Fruit fly (Drosophila melanogaster) whole organism, prepupa: ENCODE measurements around the gene CG14400.
A peak's percentile ranks its signal among the peaks of the same experiment; 100 is the strongest.

ENCODE experiments used
- Blimp-1 ChIP-seq: fragments of 200-800 bp; sonication (Bioruptor generic); optimal IDR thresholded peaks from 3 replicates; lab custom pipeline; 2017; ENCODE audit warnings: missing biosample characterization, missing genetic modification characterization, mild to moderate bottlenecking, moderate library complexity, missing genetic modification reagents
- CG10631 ChIP-seq: fragments of 200-800 bp; sonication (Bioruptor generic); optimal IDR thresholded peaks from 2 replicates; lab custom pipeline; 2016; ENCODE audit warnings: missing biosample characterization, missing genetic modification characterization
- CG10669 ChIP-seq: fragments of 200-800 bp; sonication (Bioruptor generic); optimal IDR thresholded peaks from 3 replicates; lab custom pipeline; 2018; ENCODE audit warnings: missing biosample characterization, mild to moderate bottlenecking, missing genetic modification characterization, moderate library complexity
- CG11294 ChIP-seq: fragments of 200-800 bp; sonication (Bioruptor generic); IDR thresholded peaks from 2 replicates; pipeline ENCODE4 v1.3.6; 2022; ENCODE audit warnings: missing biosample characterization, missing genetic modification characterization
- CG11762 ChIP-seq: fragments of 200-800 bp; sonication (Bioruptor generic); optimal IDR thresholded peaks from 3 replicates; lab custom pipeline; 2016; ENCODE audit warnings: missing biosample characterization, missing genetic modification characterization; ENCODE audit not compliant: insufficient read depth
- CG15336 ChIP-seq: fragments of 200-800 bp; sonication (Bioruptor generic); IDR thresholded peaks from 2 replicates; pipeline ENCODE4 v1.3.6; 2022; ENCODE audit warnings: missing biosample characterization, missing genetic modification characterization
- CG1621 ChIP-seq: fragments of 200-800 bp; sonication (Bioruptor generic); optimal IDR thresholded peaks from 3 replicates; lab custom pipeline; 2018; ENCODE audit warnings: missing biosample characterization, mild to moderate bottlenecking, missing genetic modification characterization
- CG3032 ChIP-seq: fragments of 200-800 bp; optimal IDR thresholded peaks from 2 replicates; lab custom pipeline; 2019; ENCODE audit warnings: missing biosample characterization, mild to moderate bottlenecking, missing genetic modification characterization, moderate library complexity
- CG32006 ChIP-seq: fragments of 200-800 bp; sonication (Bioruptor generic); optimal IDR thresholded peaks from 3 replicates; lab custom pipeline; 2017; ENCODE audit warnings: missing biosample characterization, mild to moderate bottlenecking, missing genetic modification characterization
- CG34406 ChIP-seq: fragments of 200-800 bp; sonication (Bioruptor generic); optimal IDR thresholded peaks from 3 replicates; lab custom pipeline; 2016; ENCODE audit warnings: missing biosample characterization, missing genetic modification characterization
- CG3919 ChIP-seq: fragments of 200-800 bp; sonication (Bioruptor generic); optimal IDR thresholded peaks from 3 replicates; lab custom pipeline; 2016; ENCODE audit warnings: missing biosample characterization, missing genetic modification characterization
- CG6163 ChIP-seq: fragments of 200-800 bp; sonication (Bioruptor generic); IDR thresholded peaks from 3 replicates; pipeline ENCODE4 v1.3.6; 2022; ENCODE audit warnings: missing biosample characterization, missing genetic modification characterization
- CG6276 ChIP-seq: fragments of 200-800 bp; sonication (Bioruptor generic); optimal IDR thresholded peaks from 2 replicates; lab custom pipeline; 2017; ENCODE audit warnings: missing biosample characterization, mild to moderate bottlenecking, missing genetic modification characterization
- CG6808 ChIP-seq: fragments of 200-800 bp; sonication (Bioruptor generic); optimal IDR thresholded peaks from 3 replicates; lab custom pipeline; 2017; ENCODE audit warnings: missing biosample characterization, missing genetic modification characterization, mild to moderate bottlenecking, moderate library complexity, missing genetic modification reagents
- CG7368 ChIP-seq: fragments of 200-800 bp; sonication (Bioruptor generic); optimal IDR thresholded peaks from 3 replicates; lab custom pipeline; 2016; ENCODE audit warnings: missing biosample characterization, missing genetic modification characterization
- CG8119 ChIP-seq: fragments of 200-800 bp; sonication (Bioruptor generic); IDR thresholded peaks from 3 replicates; pipeline ENCODE4 v1.3.6; 2022; ENCODE audit warnings: missing biosample characterization, missing genetic modification characterization
- CG8319 ChIP-seq: fragments of 200-800 bp; sonication (Bioruptor generic); optimal IDR thresholded peaks from 3 replicates; lab custom pipeline; 2016; ENCODE audit warnings: missing biosample characterization, missing genetic modification characterization
- CG9139 ChIP-seq: fragments of 200-800 bp; sonication (Bioruptor generic); optimal IDR thresholded peaks from 3 replicates; lab custom pipeline; 2017; ENCODE audit warnings: missing biosample characterization, mild to moderate bottlenecking, missing genetic modification characterization
- Eip75B ChIP-seq: fragments of 200-800 bp; sonication (Bioruptor generic); optimal IDR thresholded peaks from 3 replicates; lab custom pipeline; 2016; ENCODE audit warnings: missing biosample characterization, missing genetic modification characterization
- Eip78C ChIP-seq: fragments of 200-800 bp; sonication (Bioruptor generic); peaks from one replicate; lab custom pipeline; 2016; ENCODE audit warnings: missing biosample characterization, missing genetic modification characterization
- Eip93F ChIP-seq: fragments of 200-800 bp; sonication (Bioruptor generic); optimal IDR thresholded peaks from 2 replicates; lab custom pipeline; 2016; ENCODE audit warnings: missing biosample characterization, mild to moderate bottlenecking, missing genetic modification characterization
- Ets21C ChIP-seq: fragments of 200-800 bp; sonication (Bioruptor generic); optimal IDR thresholded peaks from 3 replicates; lab custom pipeline; 2016; ENCODE audit warnings: missing biosample characterization, missing genetic modification characterization
- Gug ChIP-seq: fragments of 200-800 bp; sonication (Bioruptor generic); IDR thresholded peaks from 2 replicates; pipeline ENCODE4 v1.3.6; 2022; ENCODE audit warnings: missing biosample characterization, missing genetic modification characterization
- Hr38 ChIP-seq: sonication (Bioruptor generic); optimal IDR thresholded peaks from 2 replicates; lab custom pipeline; 2016; ENCODE audit warnings: missing biosample characterization, missing genetic modification characterization
- Hr39 ChIP-seq: fragments of 200-800 bp; sonication (Bioruptor generic); optimal IDR thresholded peaks from 2 replicates; lab custom pipeline; 2016; ENCODE audit warnings: missing biosample characterization, missing genetic modification characterization
- Hr4 ChIP-seq: fragments of 200-800 bp; sonication (Bioruptor generic); optimal IDR thresholded peaks from 3 replicates; lab custom pipeline; 2016; ENCODE audit warnings: missing biosample characterization, missing genetic modification characterization
- Met ChIP-seq: fragments of 200-800 bp; sonication (Bioruptor generic); optimal IDR thresholded peaks from 3 replicates; lab custom pipeline; 2016; ENCODE audit warnings: missing biosample characterization, missing genetic modification characterization
- OdsH ChIP-seq: fragments of 200-800 bp; sonication (Bioruptor generic); optimal IDR thresholded peaks from 3 replicates; lab custom pipeline; 2016; ENCODE audit warnings: missing biosample characterization, missing genetic modification characterization
- Smox ChIP-seq: fragments of 200-800 bp; sonication (Bioruptor generic); optimal IDR thresholded peaks from 3 replicates; lab custom pipeline; 2016; ENCODE audit warnings: missing biosample characterization, missing genetic modification characterization
- Sox102F ChIP-seq: fragments of 200-800 bp; sonication (Bioruptor generic); optimal IDR thresholded peaks from 2 replicates; lab custom pipeline; 2016; ENCODE audit warnings: missing biosample characterization, mild to moderate bottlenecking, missing genetic modification characterization
- Sox14 ChIP-seq: fragments of 200-800 bp; sonication (Bioruptor generic); optimal IDR thresholded peaks from 3 replicates; lab custom pipeline; 2016; ENCODE audit warnings: missing biosample characterization, missing genetic modification characterization
- Sox15 ChIP-seq: fragments of 200-800 bp; sonication (Bioruptor generic); optimal IDR thresholded peaks from 3 replicates; lab custom pipeline; 2016; ENCODE audit warnings: missing biosample characterization, missing genetic modification characterization
- achi ChIP-seq: fragments of 200-800 bp; sonication (Bioruptor generic); optimal IDR thresholded peaks from 3 replicates; lab custom pipeline; 2016; ENCODE audit warnings: missing biosample characterization, missing genetic modification characterization
- acj6 ChIP-seq: fragments of 200-800 bp; sonication (Bioruptor generic); optimal IDR thresholded peaks from 3 replicates; lab custom pipeline; 2016; ENCODE audit warnings: missing biosample characterization, missing genetic modification characterization
- eg ChIP-seq: fragments of 200-800 bp; sonication (Bioruptor generic); IDR thresholded peaks from 3 replicates; pipeline ENCODE4 v1.3.6; 2022; ENCODE audit warnings: missing biosample characterization, missing genetic modification characterization
- fd85E ChIP-seq: fragments of 200-800 bp; sonication (Bioruptor generic); optimal IDR thresholded peaks from 3 replicates; lab custom pipeline; 2016; ENCODE audit warnings: missing biosample characterization, missing genetic modification characterization
- net ChIP-seq: fragments of 200-800 bp; sonication (Bioruptor generic); optimal IDR thresholded peaks from 3 replicates; lab custom pipeline; 2016; ENCODE audit warnings: missing biosample characterization, missing genetic modification characterization
- pdm3 ChIP-seq: fragments of 200-800 bp; sonication (Bioruptor generic); optimal IDR thresholded peaks from 3 replicates; lab custom pipeline; 2016; ENCODE audit warnings: missing biosample characterization, missing genetic modification characterization
- salr ChIP-seq, 2 experiments: fragments of 200-800 bp; sonication (Bioruptor generic); optimal IDR thresholded peaks; 3 replicates each; lab custom pipeline; 2016 to 2018; ENCODE audit warnings: missing biosample characterization in 2 of 2, missing genetic modification characterization in 2 of 2, mild to moderate bottlenecking in 1 of 2
- spab ChIP-seq: fragments of 200-800 bp; sonication (Bioruptor generic); optimal IDR thresholded peaks from 2 replicates; lab custom pipeline; 2017; ENCODE audit warnings: missing biosample characterization, mild to moderate bottlenecking, missing genetic modification characterization, missing genetic modification reagents
- svp ChIP-seq: fragments of 200-800 bp; sonication (Bioruptor generic); peaks from one replicate; lab custom pipeline; 2016; ENCODE audit warnings: missing biosample characterization, missing genetic modification characterization
- topi ChIP-seq: fragments of 200-800 bp; sonication (Bioruptor generic); optimal IDR thresholded peaks from 3 replicates; lab custom pipeline; 2016; ENCODE audit warnings: missing biosample characterization, missing genetic modification characterization
- vri ChIP-seq: fragments of 200-800 bp; sonication (Bioruptor generic); optimal IDR thresholded peaks from 3 replicates; lab custom pipeline; 2016; ENCODE audit warnings: missing biosample characterization, mild to moderate bottlenecking, missing genetic modification characterization

Gene CG14400

dm6 chr2L:20823196-20824105 is 34.2 kb downstream of the CG14400 start (continued):
- TF ChIP-seq net (GFP tag; lab: Kevin White, UChicago) (no peak), Ets21C (no peak), OdsH (GFP tag; lab: Kevin White, UChicago) (no peak), salr (GFP tag; optimal IDR thresholded peaks at IDR 0.05; lab: Kevin White, UChicago) (peak in 1 of 2 experiments; percentile 18), Sox102F (GFP tag; lab: Kevin White, UChicago) (peak; percentile 54), CG11762 (GFP tag; lab: Kevin White, UChicago) (no peak), svp (GFP tag; lab: Kevin White, UChicago) (peak; percentile 93), CG6276 (GFP tag; lab: Kevin White, UChicago) (no peak), spab (peak; percentile 11), acj6 (GFP tag; lab: Kevin White, UChicago) (peak; percentile 22), Blimp-1 (GFP tag; lab: Kevin White, UChicago) (no peak), CG7368 (no peak), CG6808 (GFP tag; lab: Kevin White, UChicago) (peak; percentile 99)

- TF ChIP-seq Blimp-1 (GFP tag; lab: Kevin White, UChicago) (peak; percentile 59), CG10631 (GFP tag; lab: Kevin White, UChicago) (peak; percentile 39), Eip78C (peak; percentile 81), Eip75B (GFP tag; lab: Kevin White, UChicago) (no peak), CG9139 (GFP tag; lab: Kevin White, UChicago) (no peak), CG8119 (GFP tag; lab: Robert Waterston, UW) (no peak), Sox102F (GFP tag; lab: Kevin White, UChicago) (peak; percentile 39), CG6163 (peak; percentile 56; the same call in 2 of the 3 replicates), CG1621 (peak; percentile 42), CG7368 (no peak), Sox14 (GFP tag; lab: Kevin White, UChicago) (peak; percentile 85), Eip93F (GFP tag; lab: Kevin White, UChicago) (peak; percentile 5), vri (GFP tag; lab: Kevin White, UChicago) (peak; percentile 100), Gug (no peak), CG15336 (GFP tag; lab: Robert Waterston, UW) (peak; percentile 9; the same call in 1 of the 2 replicates), pdm3 (GFP tag; lab: Kevin White, UChicago) (no peak), CG3032 (tag; lab: Kevin White, UChicago) (no peak)
These were observed 35.0 kb downstream of the CG14400 start, which contains the start of gene CG9331 for dm6 chr2L:20822489-20823195. TSS of gene CG9331 (plus strand) at chr2L:20822828.

DNA sequence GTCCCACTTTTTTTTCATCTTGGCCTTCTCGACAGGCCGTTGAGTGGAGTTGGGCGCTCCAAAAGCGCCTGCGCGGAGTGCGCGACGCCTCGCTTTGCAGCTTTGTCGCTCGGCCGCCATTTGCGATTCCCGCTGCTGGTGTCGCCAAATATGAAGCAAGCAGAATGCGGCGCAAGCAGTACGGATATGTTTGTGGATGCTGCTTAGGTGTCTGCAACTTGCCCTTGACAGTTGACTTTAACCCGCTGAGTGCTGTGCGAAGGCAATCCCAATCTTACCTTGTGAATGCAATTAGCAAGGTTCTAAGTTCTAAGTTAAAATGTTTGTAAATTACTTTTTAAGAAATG is 35.7 kb downstream of the CG14400 start:
- TF ChIP-seq net (GFP tag; lab: Kevin White, UChicago) (no peak), achi (GFP tag; lab: Kevin White, UChicago) (peak; percentile 11), acj6 (GFP tag; lab: Kevin White, UChicago) (no peak), Hr4 (GFP tag; lab: Kevin White, UChicago) (no peak), vri (GFP tag; lab: Kevin White, UChicago) (no peak), CG10669 (GFP tag; lab: Kevin White, UChicago) (no peak), Sox14 (GFP tag; lab: Kevin White, UChicago) (no peak), Blimp-1 (GFP tag; lab: Kevin White, UChicago) (no peak), CG10631 (GFP tag; lab: Kevin White, UChicago) (no peak), topi (GFP tag; lab: Kevin White, UChicago) (peak; percentile 25), eg (GFP tag; lab: Robert Waterston, UW) (no peak), Smox (GFP tag; lab: Kevin White, UChicago) (peak; percentile 10), CG32006 (no peak), OdsH (GFP tag; lab: Kevin White, UChicago) (no peak), Sox15 (no peak), Hr39 (GFP tag; lab: Kevin White, UChicago) (peak; percentile 38), Ets21C (no peak), CG8319 (no peak), Met (GFP tag; lab: Kevin White, UChicago) (peak; percentile 14), CG7368 (no peak), CG34406 (no peak), Hr38 (GFP tag; lab: Kevin White, UChicago) (no peak), CG15336 (GFP tag; lab: Robert Waterston, UW) (no peak), salr (GFP tag; optimal IDR thresholded peaks at IDR 0.05; lab: Kevin White, UChicago) (no peak), pdm3 (GFP tag; lab: Kevin White, UChicago) (no peak), fd85E (GFP tag; lab: Kevin White, UChicago) (no peak), CG3919 (GFP tag; lab: Kevin White, UChicago) (no peak), Eip75B (GFP tag; lab: Kevin White, UChicago) (no peak), CG11294 (GFP tag; lab: Robert Waterston, UW) (0 out of 2 replicates have a peak, but pooled peaks have one; percentile 12)
